Worm (Caenorhabditis elegans): Measurements from ENCODE around the gene C01G5.5.

C01G5.5 gene

ce11 chrIV:6574343-6574742 is 49.9 kb downstream of the C01G5.5 start (continued):
- no peak for TF ChIP-seq lsy-27 (tag; optimal IDR thresholded peaks at IDR 0.05; ENCODE audit: borderline replicate concordance, insufficient read depth)
- TF ChIP-seq nhr-27 (tag; optimal IDR thresholded peaks at IDR 0.05), result no peak
- TF ChIP-seq let-607 (tag; optimal IDR thresholded peaks at IDR 0.05), result peak; percentile 27 to 79
- no peak for TF ChIP-seq athp-1 (tag; optimal IDR thresholded peaks at IDR 0.05)
- TF ChIP-seq Y56A3A.18 (GFP tag; IDR thresholded peaks at IDR 0.05), result 0 out of 2 replicates have a peak, but pooled peaks have one; percentile 10
- TF ChIP-seq let-526 (GFP tag; IDR thresholded peaks at IDR 0.05), result no peak
- no peak for TF ChIP-seq ama-1 (optimal IDR thresholded peaks at IDR 0.05)
- TF ChIP-seq ama-1 (GFP tag; optimal IDR thresholded peaks at IDR 0.05), result no peak
- TF ChIP-seq somi-1 (GFP tag; optimal IDR thresholded peaks at IDR 0.05), result no peak

All from whole organism, young adult.